Fruit fly (Drosophila melanogaster) whole organism, adult: ENCODE data around the gene CG11555.

Experiments
- CG1620 ChIP-seq: fragments of 200-800 bp; sonication (Bioruptor generic); optimal IDR thresholded peaks from 2 replicates; lab custom pipeline; 2016; ENCODE audit warnings: missing biosample characterization, missing genetic modification characterization
- cnc ChIP-seq, 2 experiments: fragments of >200 bp; optimal IDR thresholded peaks; 2 replicates each; lab custom pipeline; 2017
- ovo ChIP-seq: fragments of 200-800 bp; sonication (Bioruptor generic); optimal IDR thresholded peaks from 2 replicates; lab custom pipeline; 2016; ENCODE audit warnings: missing biosample characterization, missing genetic modification characterization
- pad ChIP-seq: fragments of 200-800 bp; sonication (Bioruptor generic); optimal IDR thresholded peaks from 3 replicates; lab custom pipeline; 2017; ENCODE audit warnings: missing biosample characterization, missing genetic modification characterization, mild to moderate bottlenecking, moderate library complexity, missing genetic modification reagents
- toe ChIP-seq: fragments of 200-800 bp; sonication (Bioruptor generic); optimal IDR thresholded peaks from 2 replicates; lab custom pipeline; 2016; ENCODE audit warnings: missing biosample characterization, missing genetic modification characterization

DNA sequence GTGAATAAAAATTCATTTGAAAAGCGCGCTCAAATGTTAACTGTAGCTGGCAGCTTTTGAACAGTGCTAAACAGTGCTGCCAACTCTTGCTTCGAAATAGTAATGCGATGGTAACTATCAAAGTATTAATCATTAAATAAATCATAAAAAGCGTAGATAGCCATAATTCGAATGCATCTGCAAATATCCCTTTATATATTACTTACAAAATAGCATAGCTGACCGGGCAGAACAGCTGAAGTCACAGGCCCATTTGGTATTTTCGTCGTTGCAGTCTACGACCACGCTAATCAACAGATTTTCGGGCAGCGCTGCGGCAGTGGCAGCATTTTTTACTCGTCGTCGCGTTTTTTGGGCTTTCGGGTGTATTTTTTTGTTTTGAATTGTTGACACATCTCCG lies 32.0 kb downstream of the CG11555 start, which contains the start of gene Plc21C:
- TF ChIP-seq pad (GFP tag; lab: Kevin White, UChicago), result peak; percentile 28
- peak; percentile 74 for TF ChIP-seq CG1620 (GFP tag; lab: Kevin White, UChicago)
- TF ChIP-seq toe (GFP tag; lab: Kevin White, UChicago), result peak; percentile 79
- peak; percentile 82 for TF ChIP-seq ovo (GFP tag; lab: Kevin White, UChicago)
- TF ChIP-seq cnc (optimal IDR thresholded peaks at IDR 0.05; lab: Kevin White, UChicago), result no peak
